Worm (Caenorhabditis elegans): ENCODE results near the gene rpl-36.

- TF ChIP-seq cog-1 (tag; optimal IDR thresholded peaks at IDR 0.05) (no peak), ztf-23 (GFP tag; IDR thresholded peaks at IDR 0.05) (no peak), med-1 (GFP tag; optimal IDR thresholded peaks at IDR 0.05; ENCODE audit: insufficient read depth) (no peak), flt-1 (GFP tag; IDR thresholded peaks at IDR 0.05) (no peak), T22C8.4 (GFP tag; IDR thresholded peaks at IDR 0.05) (no peak), ztf-29 (GFP tag; IDR thresholded peaks at IDR 0.05) (no peak), ref-1 (GFP tag; conservative IDR thresholded peaks at IDR 0.05) (no peak), klf-2 (GFP tag; conservative IDR thresholded peaks at IDR 0.05) (no peak)
Measured at ce11 chrIII:7146341-7146740, 33.7 kb upstream of the rpl-36 start.
